Fruit fly (Drosophila melanogaster) Kc167 (cell line): ENCODE measurements around the gene Lgr1.

Experiments
- Myc ChIP-seq: fragments of >200 bp; optimal IDR thresholded peaks from 2 replicates; lab custom pipeline; 2017; ENCODE audit warnings: missing external identifiers
- Sin3A ChIP-seq: fragments of >200 bp; optimal IDR thresholded peaks from 2 replicates; lab custom pipeline; 2018; ENCODE audit warnings: missing external identifiers
- h ChIP-seq: fragments of >200 bp; optimal IDR thresholded peaks from 3 replicates; lab custom pipeline; 2018; ENCODE audit warnings: missing external identifiers
- insv ChIP-seq: fragments of >200 bp; optimal IDR thresholded peaks from 3 replicates; lab custom pipeline; 2018; ENCODE audit warnings: missing external identifiers
- psq ChIP-seq: fragments of >200 bp; optimal IDR thresholded peaks from 2 replicates; lab custom pipeline; 2017; ENCODE audit warnings: missing external identifiers
- ttk ChIP-seq: sonication (Bioruptor generic); optimal IDR thresholded peaks from 2 replicates; lab custom pipeline; 2017; ENCODE audit warnings: missing external identifiers

- no peak for TF ChIP-seq psq
- TF ChIP-seq Myc (lab: Kevin White, UChicago), result no peak
- TF ChIP-seq ttk (lab: Kevin White, UChicago), result no peak
- TF ChIP-seq h, result no peak
- TF ChIP-seq Sin3A (lab: Kevin White, UChicago), result no peak
- TF ChIP-seq insv (lab: Kevin White, UChicago), result no peak
These were observed 38.7 kb upstream of the Lgr1 start, which contains the start of gene CG31249 for dm6 chr3R:17686875-17687274.
